Worm (Caenorhabditis elegans) whole organism, L3 larva: ENCODE measurements around the gene clec-54.

Source experiments
- ZK546.5 ChIP-seq: sonication (generic microtip); optimal IDR thresholded peaks from 2 replicates; lab custom pipeline; 2017; ENCODE audit warnings: missing biosample characterization, missing genetic modification characterization
- aly-2 ChIP-seq: fragments of 150-350 bp; optimal IDR thresholded peaks from 2 replicates; lab custom pipeline; 2014; ENCODE audit warnings: missing biosample characterization, missing genetic modification characterization
- ceh-16 ChIP-seq: sonication (generic microtip); optimal IDR thresholded peaks from 2 replicates; lab custom pipeline; 2017; ENCODE audit warnings: missing biosample characterization, missing genetic modification characterization
- ceh-82 ChIP-seq: fragments of 150-350 bp; optimal IDR thresholded peaks from 2 replicates; lab custom pipeline; 2014; ENCODE audit warnings: missing biosample characterization, missing genetic modification characterization
- ceh-9 ChIP-seq: sonication (generic microtip); optimal IDR thresholded peaks from 2 replicates; lab custom pipeline; 2018; ENCODE audit warnings: missing biosample characterization, missing genetic modification characterization
- daf-12 ChIP-seq: fragments of 150-350 bp; optimal IDR thresholded peaks from 2 replicates; lab custom pipeline; 2014; ENCODE audit warnings: missing biosample characterization, missing genetic modification reagents, missing genetic modification characterization
- egl-27 ChIP-seq: sonication (generic microtip); optimal IDR thresholded peaks from 4 replicates; lab custom pipeline; 2017; ENCODE audit warnings: missing biosample characterization, missing genetic modification reagents, missing genetic modification characterization
- egl-5 ChIP-seq: fragments of 150-350 bp; optimal IDR thresholded peaks from 2 replicates; lab custom pipeline; 2017; ENCODE audit warnings: missing biosample characterization, missing genetic modification reagents, missing genetic modification characterization, inconsistent platforms
- elt-1 ChIP-seq: fragments of 150-350 bp; optimal IDR thresholded peaks from 2 replicates; lab custom pipeline; 2014; ENCODE audit warnings: missing biosample characterization, missing genetic modification characterization
- elt-2 ChIP-seq: sonication (generic microtip); optimal IDR thresholded peaks from 2 replicates; lab custom pipeline; 2016; ENCODE audit warnings: missing genetic modification reagents, mild to moderate bottlenecking, missing genetic modification characterization, missing compliant biosample characterization
- elt-3 ChIP-seq, 3 experiments: fragments of 150-350 bp in 1 of 3; sonication (generic microtip) in 2 of 3; optimal IDR thresholded peaks; 2 replicates in 2 of 3; 4 replicates in 1 of 3; lab custom pipeline; 2014 to 2017; ENCODE audit warnings: missing biosample characterization in 3 of 3, missing genetic modification characterization in 3 of 3
- eor-1 ChIP-seq, 2 experiments: fragments of 150-350 bp; optimal IDR thresholded peaks; 2 replicates each; lab custom pipeline; 2014 to 2018; ENCODE audit warnings: missing biosample characterization in 2 of 2, missing genetic modification characterization in 2 of 2
- fkh-10 ChIP-seq: sonication (generic microtip); optimal IDR thresholded peaks from 2 replicates; lab custom pipeline; 2017; ENCODE audit warnings: missing biosample characterization, missing genetic modification reagents, missing genetic modification characterization
- fkh-2 ChIP-seq: fragments of 150-350 bp; optimal IDR thresholded peaks from 2 replicates; lab custom pipeline; 2014; ENCODE audit warnings: missing biosample characterization, missing genetic modification reagents, missing genetic modification characterization
- fos-1 ChIP-seq: fragments of 150-350 bp; optimal IDR thresholded peaks from 2 replicates; lab custom pipeline; 2014; ENCODE audit warnings: missing biosample characterization, missing genetic modification characterization
- hmg-11 ChIP-seq: sonication (generic microtip); optimal IDR thresholded peaks from 2 replicates; lab custom pipeline; 2016; ENCODE audit warnings: missing genetic modification characterization, missing compliant biosample characterization
- lin-15B ChIP-seq: fragments of 150-350 bp; optimal IDR thresholded peaks from 2 replicates; lab custom pipeline; 2014; ENCODE audit warnings: missing biosample characterization, missing genetic modification characterization
- lsy-12 ChIP-seq: sonication (generic microtip); optimal IDR thresholded peaks from 2 replicates; lab custom pipeline; 2016; ENCODE audit warnings: mild to moderate bottlenecking, missing genetic modification characterization, missing compliant biosample characterization
- mdl-1 ChIP-seq: fragments of 150-350 bp; optimal IDR thresholded peaks from 2 replicates; lab custom pipeline; 2014; ENCODE audit warnings: missing biosample characterization, missing genetic modification characterization
- nfya-1 ChIP-seq: sonication (generic microtip); optimal IDR thresholded peaks from 2 replicates; lab custom pipeline; 2017; ENCODE audit warnings: missing genetic modification characterization, mild to moderate bottlenecking, missing compliant biosample characterization, antibody characterized with exemption, moderate library complexity; ENCODE audit not compliant: insufficient read depth
- nhr-11 ChIP-seq: fragments of 150-350 bp; optimal IDR thresholded peaks from 2 replicates; lab custom pipeline; 2014; ENCODE audit warnings: missing biosample characterization, missing genetic modification characterization
- nhr-12 ChIP-seq: fragments of 150-350 bp; optimal IDR thresholded peaks from 2 replicates; lab custom pipeline; 2014; ENCODE audit warnings: missing biosample characterization, missing genetic modification characterization
- nhr-23 ChIP-seq: fragments of 150-350 bp; optimal IDR thresholded peaks from 2 replicates; lab custom pipeline; 2014; ENCODE audit warnings: missing biosample characterization, missing genetic modification reagents, missing genetic modification characterization
- nhr-25 ChIP-seq: sonication (generic microtip); optimal IDR thresholded peaks from 2 replicates; lab custom pipeline; 2017; ENCODE audit warnings: missing biosample characterization, missing genetic modification characterization
- nhr-43 ChIP-seq: sonication (generic microtip); optimal IDR thresholded peaks from 2 replicates; lab custom pipeline; 2016; ENCODE audit warnings: mild to moderate bottlenecking, missing genetic modification characterization, missing compliant biosample characterization; ENCODE audit not compliant: poor library complexity, severe bottlenecking
- nhr-67 ChIP-seq: fragments of 150-350 bp; optimal IDR thresholded peaks from 2 replicates; lab custom pipeline; 2014; ENCODE audit warnings: missing biosample characterization, missing genetic modification characterization
- nhr-77 ChIP-seq: fragments of 150-350 bp; optimal IDR thresholded peaks from 2 replicates; lab custom pipeline; 2014; ENCODE audit warnings: missing biosample characterization, missing genetic modification characterization
- pha-4 ChIP-seq: fragments of 150-350 bp; optimal IDR thresholded peaks from 2 replicates; lab custom pipeline; 2014; ENCODE audit warnings: missing biosample characterization, missing genetic modification reagents, missing genetic modification characterization
- pqm-1 ChIP-seq: fragments of 150-350 bp; optimal IDR thresholded peaks from 2 replicates; lab custom pipeline; 2017; ENCODE audit warnings: missing biosample characterization, missing genetic modification characterization, inconsistent platforms
- sea-2 ChIP-seq: fragments of 150-350 bp; sonication (generic microtip); optimal IDR thresholded peaks from 4 replicates; lab custom pipeline; 2014; ENCODE audit warnings: missing biosample characterization, missing genetic modification reagents, missing genetic modification characterization
- skn-1 ChIP-seq: fragments of 150-350 bp; optimal IDR thresholded peaks from 2 replicates; lab custom pipeline; 2014; ENCODE audit warnings: missing biosample characterization, missing genetic modification characterization
- snpc-4 ChIP-seq: fragments of 150-350 bp; optimal IDR thresholded peaks from 2 replicates; lab custom pipeline; 2014; ENCODE audit warnings: missing biosample characterization, missing genetic modification characterization
- unc-62 ChIP-seq: fragments of 150-350 bp; sonication (generic microtip); optimal IDR thresholded peaks from 4 replicates; lab custom pipeline; 2014; ENCODE audit warnings: missing biosample characterization, missing genetic modification reagents, missing genetic modification characterization
- zag-1 ChIP-seq: fragments of 150-350 bp; optimal IDR thresholded peaks from 2 replicates; lab custom pipeline; 2014; ENCODE audit warnings: missing biosample characterization, missing genetic modification characterization
- ztf-11 ChIP-seq: fragments of 150-350 bp; optimal IDR thresholded peaks from 2 replicates; lab custom pipeline; 2014; ENCODE audit warnings: missing biosample characterization, missing genetic modification characterization
- ztf-4 ChIP-seq: fragments of 150-350 bp; optimal IDR thresholded peaks from 2 replicates; lab custom pipeline; 2014; ENCODE audit warnings: missing biosample characterization, missing genetic modification characterization

The clec-54 gene

DNA sequence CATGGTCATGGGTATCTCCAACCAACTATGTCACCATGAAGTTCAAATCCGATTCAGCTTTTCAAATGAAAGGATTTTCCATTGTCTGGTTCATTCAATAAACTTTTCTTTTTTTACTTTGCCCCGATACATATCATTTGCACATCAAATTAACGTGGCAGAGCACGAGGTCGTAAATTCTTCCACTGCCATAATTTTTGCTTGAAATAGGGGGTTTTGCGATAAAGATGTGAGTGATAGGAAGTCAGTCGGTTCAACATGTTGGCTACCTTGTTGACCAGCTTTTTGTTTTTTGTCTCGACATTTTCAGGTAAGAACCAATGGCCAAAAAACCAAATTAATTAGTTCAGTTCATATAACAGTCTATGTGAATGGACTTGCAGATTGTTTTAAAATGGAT is at the start of gene clec-54:
Gene clec-54 (plus strand): TSS at position 224 of the 400 bp plus-strand sequence.
- TF ChIP-seq daf-12 (tag; lab: Kevin White, UChicago) (no peak), pha-4 (tag; lab: Kevin White, UChicago) (no peak), skn-1 (no peak), pqm-1 (tag; lab: Kevin White, UChicago) (peak; percentile 5), elt-2 (tag; lab: Kevin White, UChicago) (peak; percentile 48), ceh-82 (tag; lab: Kevin White, UChicago) (no peak), aly-2 (tag; lab: Kevin White, UChicago) (no peak)

DNA sequence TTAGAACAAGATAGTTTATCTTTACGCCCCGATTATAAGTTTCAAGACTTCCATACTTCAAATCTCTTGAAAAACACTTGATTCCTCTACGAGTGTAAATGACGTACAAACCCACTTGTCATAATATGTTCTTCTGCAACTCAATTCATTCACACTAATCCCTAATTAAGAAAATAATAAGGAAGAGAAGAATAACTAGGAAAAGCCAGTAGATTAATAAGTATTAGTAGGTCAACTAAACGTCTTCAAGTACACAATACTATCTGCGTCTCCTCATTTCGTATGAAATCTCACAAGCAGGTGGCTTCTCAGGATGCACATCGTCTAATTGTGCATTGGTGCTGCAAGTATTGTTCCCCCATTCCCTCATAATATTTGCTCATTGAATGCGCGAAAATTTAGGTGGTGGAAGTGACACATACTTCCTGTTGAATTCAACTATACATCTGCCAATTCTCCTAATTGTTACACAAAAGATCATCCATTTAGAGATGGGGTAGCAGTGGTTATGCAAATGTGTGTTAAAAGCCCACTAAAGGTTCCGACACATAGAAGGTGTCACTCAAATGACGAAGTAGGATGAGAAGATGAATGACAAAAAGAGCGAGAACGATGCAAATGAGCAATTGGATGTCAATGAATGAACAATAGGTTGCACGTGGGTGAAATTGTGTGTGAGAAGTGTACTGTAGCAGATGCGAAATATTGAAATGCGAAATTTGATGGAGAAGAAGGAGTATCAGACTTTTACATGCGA is 49.5 kb upstream of the clec-54 start:
- TF ChIP-seq elt-1 (tag; lab: Kevin White, UChicago) (no peak), ceh-16 (no peak), nhr-43 (tag; lab: Kevin White, UChicago) (no peak), fos-1 (tag; lab: Kevin White, UChicago) (no peak), fkh-2 (tag; lab: Kevin White, UChicago) (no peak), lin-15B (no peak), nhr-77 (no peak), egl-5 (no peak), ZK546.5 (tag; lab: Kevin White, UChicago) (no peak), ceh-82 (tag; lab: Kevin White, UChicago) (no peak), snpc-4 (no peak), zag-1 (tag; lab: Kevin White, UChicago) (no peak), ztf-11 (tag; lab: Kevin White, UChicago) (no peak), nhr-67 (tag; lab: Kevin White, UChicago) (no peak), nhr-12 (no peak), mdl-1 (tag; lab: Kevin White, UChicago) (no peak), daf-12 (tag; lab: Kevin White, UChicago) (no peak), unc-62 (no peak)

DNA sequence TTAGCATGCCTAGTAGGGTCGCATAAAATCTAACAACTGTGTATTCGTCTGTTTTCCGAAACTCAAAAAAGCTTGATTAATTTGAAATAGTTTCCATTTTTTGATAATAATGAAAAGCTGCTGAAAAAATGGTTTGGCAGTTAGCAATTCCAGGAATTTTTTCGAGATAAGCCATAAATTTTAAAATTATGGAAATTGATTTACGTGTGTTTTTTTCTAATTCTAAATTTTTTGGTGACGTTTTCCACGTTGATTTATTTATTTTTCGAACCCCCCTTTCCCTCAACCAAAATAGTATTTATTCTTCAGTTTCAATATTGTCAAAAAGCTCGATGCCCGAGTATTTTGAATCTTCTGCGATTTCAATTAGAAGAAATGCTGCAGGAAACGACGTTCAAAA is 47.8 kb upstream of the clec-54 start, which contains the start of gene F23B12.1:
Gene F23B12.1 (plus strand): TSS at position 301 of the 400 bp plus-strand sequence.
- TF ChIP-seq aly-2 (tag; lab: Kevin White, UChicago) (no peak), sea-2 (GFP tag; lab: Kevin White, UChicago) (no peak), nhr-77 (no peak), ztf-11 (tag; lab: Kevin White, UChicago) (no peak), pqm-1 (tag; lab: Kevin White, UChicago) (no peak), eor-1 (tag; optimal IDR thresholded peaks at IDR 0.05; lab: Kevin White, UChicago) (no peak), elt-3 (tag; optimal IDR thresholded peaks at IDR 0.05; lab: Kevin White, UChicago) (no peak), mdl-1 (tag; lab: Kevin White, UChicago) (no peak), nhr-25 (tag; lab: Kevin White, UChicago) (no peak), nhr-23 (tag; lab: Kevin White, UChicago) (no peak), ceh-9 (tag; lab: Kevin White, UChicago) (no peak), snpc-4 (no peak), fos-1 (tag; lab: Kevin White, UChicago) (no peak), elt-2 (tag; lab: Kevin White, UChicago) (no peak), nfya-1 (tag; lab: Kevin White, UChicago) (no peak), nhr-67 (tag; lab: Kevin White, UChicago) (no peak), fkh-10 (no peak)

DNA sequence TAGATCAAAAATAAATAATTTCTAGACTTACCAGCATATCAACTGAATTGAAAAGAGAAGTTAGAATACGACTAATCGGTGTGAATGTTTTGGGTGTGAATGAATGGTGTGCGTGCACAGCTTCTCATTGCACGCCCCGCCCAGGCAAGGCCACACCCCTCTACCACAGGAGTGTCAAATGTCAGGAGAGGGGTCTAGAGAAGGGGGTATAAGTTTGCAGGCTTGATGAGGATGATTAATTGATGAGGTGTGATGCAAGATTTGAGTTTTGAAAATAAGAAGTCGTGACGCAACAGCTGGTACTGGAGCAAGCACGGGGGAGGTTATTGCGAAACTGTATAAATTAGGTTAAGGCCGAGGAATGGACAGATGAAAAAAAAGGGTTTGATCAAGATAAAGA is 44.4 kb upstream of the clec-54 start, which contains the start of gene egl-1:
Gene egl-1 (minus strand): TSS at position 101 of the 400 bp plus-strand sequence.
- no peak for TF ChIP-seq egl-5
- TF ChIP-seq nhr-11 (tag; lab: Kevin White, UChicago), result no peak
- no peak for TF ChIP-seq nhr-43 (tag; lab: Kevin White, UChicago)
- no peak for TF ChIP-seq ceh-16
- TF ChIP-seq elt-1 (tag; lab: Kevin White, UChicago), result no peak
- TF ChIP-seq mdl-1 (tag; lab: Kevin White, UChicago), result no peak
- TF ChIP-seq ceh-82 (tag; lab: Kevin White, UChicago), result no peak
- no peak for TF ChIP-seq lsy-12
- TF ChIP-seq snpc-4, result no peak
- no peak for TF ChIP-seq pqm-1 (tag; lab: Kevin White, UChicago)
- TF ChIP-seq nhr-25 (tag; lab: Kevin White, UChicago), result no peak
- TF ChIP-seq fos-1 (tag; lab: Kevin White, UChicago), result no peak
- no peak for TF ChIP-seq hmg-11
- TF ChIP-seq eor-1 (tag; optimal IDR thresholded peaks at IDR 0.05; lab: Kevin White, UChicago), result no peak
- TF ChIP-seq sea-2 (GFP tag; lab: Kevin White, UChicago), result no peak
- TF ChIP-seq egl-27, result no peak
- no peak for TF ChIP-seq nhr-23 (tag; lab: Kevin White, UChicago)
- TF ChIP-seq unc-62, result no peak
- TF ChIP-seq ztf-4 (tag; lab: Kevin White, UChicago), result no peak
